Fruit fly (Drosophila melanogaster) whole organism, embryonic: ENCODE data around the gene CG33325.
A peak's percentile ranks its signal among the peaks of the same experiment; 100 is the strongest.

Source experiments
- Ada2b ChIP-seq: fragments of 200-800 bp; sonication (Bioruptor generic); IDR thresholded peaks from 2 replicates; pipeline ENCODE4 v1.3.6; 2022; ENCODE audit warnings: missing biosample characterization, missing genetic modification characterization
- CG10431 ChIP-seq: fragments of 200-800 bp; sonication (Bioruptor generic); optimal IDR thresholded peaks from 3 replicates; lab custom pipeline; 2018; ENCODE audit warnings: missing biosample characterization, mild to moderate bottlenecking, missing genetic modification characterization
- CG11247 ChIP-seq: fragments of 200-800 bp; sonication (Bioruptor generic); IDR thresholded peaks from 2 replicates; pipeline ENCODE4 v1.3.6; 2022; ENCODE audit warnings: missing biosample characterization, missing genetic modification characterization
- CG12299 ChIP-seq: fragments of 200-800 bp; sonication (Bioruptor generic); optimal IDR thresholded peaks from 2 replicates; lab custom pipeline; 2018; ENCODE audit warnings: missing biosample characterization, mild to moderate bottlenecking, missing genetic modification characterization
- CG15514 ChIP-seq: fragments of 200-800 bp; sonication (Bioruptor generic); optimal IDR thresholded peaks from 3 replicates; lab custom pipeline; 2017; ENCODE audit warnings: missing biosample characterization, missing genetic modification characterization, mild to moderate bottlenecking, moderate library complexity, missing genetic modification reagents
- CG16863 ChIP-seq: fragments of 200-800 bp; sonication (Bioruptor generic); optimal IDR thresholded peaks from 3 replicates; lab custom pipeline; 2016; ENCODE audit warnings: missing biosample characterization, missing genetic modification characterization
- CG17385 ChIP-seq: fragments of 200-800 bp; sonication (Bioruptor generic); optimal IDR thresholded peaks from 3 replicates; lab custom pipeline; 2018; ENCODE audit warnings: missing biosample characterization, mild to moderate bottlenecking, missing genetic modification characterization
- CG1792 ChIP-seq: fragments of 200-800 bp; sonication (Bioruptor generic); optimal IDR thresholded peaks from 2 replicates; lab custom pipeline; 2016; ENCODE audit warnings: missing biosample characterization, missing genetic modification characterization
- CG2875 ChIP-seq: fragments of 200-800 bp; sonication (Bioruptor generic); optimal IDR thresholded peaks from 2 replicates; lab custom pipeline; 2017; ENCODE audit warnings: missing biosample characterization, mild to moderate bottlenecking, missing genetic modification characterization, missing genetic modification reagents
- CG31441 ChIP-seq: fragments of 200-800 bp; sonication (Bioruptor generic); IDR thresholded peaks from 2 replicates; pipeline ENCODE4 v1.3.6; 2022; ENCODE audit warnings: missing biosample characterization, missing genetic modification characterization
- CG33213 ChIP-seq: fragments of 200-800 bp; sonication (Bioruptor generic); optimal IDR thresholded peaks from 3 replicates; lab custom pipeline; 2016; ENCODE audit warnings: missing biosample characterization, missing genetic modification characterization
- CG4328 ChIP-seq: fragments of 200-800 bp; sonication (Bioruptor generic); optimal IDR thresholded peaks from 3 replicates; lab custom pipeline; 2017; ENCODE audit warnings: missing biosample characterization, missing genetic modification reagents, missing genetic modification characterization
- CG4424 ChIP-seq: fragments of 200-800 bp; sonication (Bioruptor generic); optimal IDR thresholded peaks from 3 replicates; lab custom pipeline; 2016; ENCODE audit warnings: missing biosample characterization, missing genetic modification characterization
- CG6689 ChIP-seq: fragments of 200-800 bp; sonication (Bioruptor generic); IDR thresholded peaks from 2 replicates; pipeline ENCODE4 v1.3.6; 2022; ENCODE audit warnings: missing biosample characterization, missing genetic modification characterization
- CG9797 ChIP-seq: fragments of 200-800 bp; sonication (Bioruptor generic); optimal IDR thresholded peaks from 3 replicates; lab custom pipeline; 2018; ENCODE audit warnings: missing biosample characterization, mild to moderate bottlenecking, missing genetic modification characterization
- CTCF ChIP-seq: fragments of 200-800 bp; sonication (Bioruptor generic); optimal IDR thresholded peaks from 2 replicates; lab custom pipeline; 2017; ENCODE audit warnings: missing biosample characterization, mild to moderate bottlenecking, missing genetic modification characterization, moderate library complexity
- Chrac-16 ChIP-seq: fragments of 200-800 bp; sonication (Bioruptor generic); optimal IDR thresholded peaks from 3 replicates; lab custom pipeline; 2016; ENCODE audit warnings: missing biosample characterization, missing genetic modification characterization
- CrebB ChIP-seq: fragments of 200-800 bp; sonication (Bioruptor generic); optimal IDR thresholded peaks from 3 replicates; lab custom pipeline; 2018; ENCODE audit warnings: missing biosample characterization, mild to moderate bottlenecking, missing genetic modification characterization
- Drgx ChIP-seq: fragments of 200-800 bp; sonication (Bioruptor generic); IDR thresholded peaks from 2 replicates; pipeline ENCODE4 v1.3.6; 2022; ENCODE audit warnings: missing biosample characterization, missing genetic modification characterization
- ERR ChIP-seq: fragments of 200-800 bp; sonication (Bioruptor generic); optimal IDR thresholded peaks from 2 replicates; lab custom pipeline; 2016; ENCODE audit warnings: missing biosample characterization, missing genetic modification characterization
- Ets97D ChIP-seq: fragments of 200-800 bp; sonication (Bioruptor generic); optimal IDR thresholded peaks from 3 replicates; lab custom pipeline; 2016; ENCODE audit warnings: missing biosample characterization, missing genetic modification characterization
- GATAe ChIP-seq: fragments of 200-800 bp; sonication (Bioruptor generic); conservative IDR thresholded peaks from 2 replicates; pipeline ENCODE4 v1.3.6; 2022; ENCODE audit warnings: missing biosample characterization, missing genetic modification characterization
- H15 ChIP-seq: fragments of 200-800 bp; sonication (Bioruptor generic); IDR thresholded peaks from 3 replicates; pipeline ENCODE4 v1.3.6; 2022; ENCODE audit warnings: missing biosample characterization, missing genetic modification characterization
- MTF-1 ChIP-seq: fragments of 200-800 bp; sonication (Bioruptor generic); optimal IDR thresholded peaks from 2 replicates; lab custom pipeline; 2018; ENCODE audit warnings: missing biosample characterization, mild to moderate bottlenecking, missing genetic modification characterization, borderline replicate concordance
- Spps ChIP-seq: fragments of 200-800 bp; sonication (Bioruptor generic); optimal IDR thresholded peaks from 2 replicates; lab custom pipeline; 2018; ENCODE audit warnings: missing biosample characterization, mild to moderate bottlenecking, missing genetic modification characterization
- Sry-δ ChIP-seq: fragments of 200-800 bp; sonication (Bioruptor generic); optimal IDR thresholded peaks from 2 replicates; lab custom pipeline; 2016; ENCODE audit warnings: missing biosample characterization, missing genetic modification characterization
- Xrp1 ChIP-seq: fragments of 200-800 bp; sonication (Bioruptor generic); IDR thresholded peaks from 2 replicates; pipeline ENCODE4 v1.3.6; 2022; ENCODE audit warnings: missing biosample characterization, missing genetic modification characterization
- YL-1 ChIP-seq: fragments of 200-800 bp; sonication (Bioruptor generic); optimal IDR thresholded peaks from 3 replicates; lab custom pipeline; 2017; ENCODE audit warnings: missing biosample characterization, mild to moderate bottlenecking, missing genetic modification characterization
- bbx ChIP-seq: fragments of 200-800 bp; sonication (Bioruptor generic); IDR thresholded peaks from 2 replicates; pipeline ENCODE4 v1.3.6; 2022; ENCODE audit warnings: missing biosample characterization, missing genetic modification characterization; ENCODE audit not compliant: partially characterized antibody
- chn ChIP-seq: fragments of 200-800 bp; sonication (Bioruptor generic); optimal IDR thresholded peaks from 2 replicates; lab custom pipeline; 2016; ENCODE audit warnings: missing biosample characterization, missing genetic modification characterization
- danr ChIP-seq: fragments of 200-800 bp; sonication (Bioruptor generic); IDR thresholded peaks from 2 replicates; pipeline ENCODE4 v1.3.6; 2022; ENCODE audit warnings: missing biosample characterization, missing genetic modification characterization
- dmrt99B ChIP-seq: fragments of 200-800 bp; sonication (Bioruptor generic); optimal IDR thresholded peaks from 2 replicates; lab custom pipeline; 2018; ENCODE audit warnings: missing biosample characterization, mild to moderate bottlenecking, missing genetic modification characterization, moderate library complexity
- ems ChIP-seq: fragments of 200-800 bp; sonication (Bioruptor generic); optimal IDR thresholded peaks from 3 replicates; lab custom pipeline; 2016; ENCODE audit warnings: missing biosample characterization, missing genetic modification characterization
- fru ChIP-seq: fragments of >200 bp; optimal IDR thresholded peaks from 2 replicates; lab custom pipeline; 2017
- hkb ChIP-seq, 2 experiments: fragments of 200-800 bp in 1 of 2; fragments of >200 bp in 1 of 2; sonication (Bioruptor generic) in 1 of 2; IDR thresholded peaks in 1 of 2; optimal IDR thresholded peaks in 1 of 2; 2 replicates each; pipeline versions ENCODE4 v1.3.6 to Lab custom; 2017 to 2022; ENCODE audit warnings: missing biosample characterization in 1 of 2, missing genetic modification characterization in 1 of 2
- inv ChIP-seq: fragments of 200-800 bp; sonication (Bioruptor generic); IDR thresholded peaks from 2 replicates; pipeline ENCODE4 v1.3.6; 2022; ENCODE audit warnings: missing biosample characterization, missing genetic modification characterization; ENCODE audit not compliant: partially characterized antibody
- lbe ChIP-seq: fragments of 200-800 bp; sonication (Bioruptor generic); optimal IDR thresholded peaks from 2 replicates; lab custom pipeline; 2016; ENCODE audit warnings: missing biosample characterization, mild to moderate bottlenecking, missing genetic modification characterization
- pb ChIP-seq: fragments of 200-800 bp; sonication (Bioruptor generic); optimal IDR thresholded peaks from 3 replicates; lab custom pipeline; 2016; ENCODE audit warnings: missing biosample characterization, missing genetic modification characterization
- prd ChIP-seq, 3 experiments: fragments of >200 bp in 2 of 3; fragments of 200-800 bp in 1 of 3; sonication (Bioruptor generic) in 1 of 3; optimal IDR thresholded peaks in 2 of 3; IDR thresholded peaks in 1 of 3; 2 replicates in 2 of 3; 3 replicates in 1 of 3; pipeline versions ENCODE4 v1.3.6 to Lab custom; 2017 to 2022; ENCODE audit warnings: missing biosample characterization in 1 of 3, missing genetic modification characterization in 1 of 3
- psq ChIP-seq: fragments of 200-800 bp; sonication (Bioruptor generic); optimal IDR thresholded peaks from 2 replicates; lab custom pipeline; 2017; ENCODE audit warnings: missing biosample characterization, missing genetic modification characterization
- scrt ChIP-seq: fragments of 200-800 bp; sonication (Bioruptor generic); optimal IDR thresholded peaks from 2 replicates; lab custom pipeline; 2018; ENCODE audit warnings: missing biosample characterization, mild to moderate bottlenecking, missing genetic modification characterization, moderate library complexity
- slbo ChIP-seq: fragments of 200-800 bp; sonication (Bioruptor generic); IDR thresholded peaks from 2 replicates; pipeline ENCODE4 v1.3.6; 2022; ENCODE audit warnings: missing biosample characterization, missing genetic modification characterization
- so ChIP-seq: fragments of 200-800 bp; sonication (Bioruptor generic); IDR thresholded peaks from 3 replicates; pipeline ENCODE4 v1.3.6; 2022; ENCODE audit warnings: missing biosample characterization, missing genetic modification characterization
- trem ChIP-seq: fragments of 200-800 bp; optimal IDR thresholded peaks from 3 replicates; lab custom pipeline; 2019; ENCODE audit warnings: missing biosample characterization, mild to moderate bottlenecking, missing genetic modification characterization, moderate library complexity
- vfl ChIP-seq: fragments of 200-800 bp; sonication (Bioruptor generic); optimal IDR thresholded peaks from 2 replicates; lab custom pipeline; 2016; ENCODE audit warnings: missing biosample characterization, missing genetic modification characterization
- wor ChIP-seq: fragments of 200-800 bp; sonication (Bioruptor generic); IDR thresholded peaks from 2 replicates; pipeline ENCODE4 v1.3.6; 2022; ENCODE audit warnings: missing biosample characterization, missing genetic modification characterization
- yki ChIP-seq: fragments of >200 bp; optimal IDR thresholded peaks from 3 replicates; lab custom pipeline; 2018

The CG33325 gene

dm6 chr3R:8670529-8671491 lies 9.0 kb downstream of the CG33325 start, which contains the start of gene p (continued):
- TF ChIP-seq CG16863 (GFP tag; lab: Kevin White, UChicago) (no peak), Sry-δ (GFP tag; lab: Kevin White, UChicago) (no peak), CG15514 (GFP tag; lab: Kevin White, UChicago) (peak; percentile 4), CTCF (GFP tag; lab: Kevin White, UChicago) (peak; percentile 11), chn (GFP tag; lab: Kevin White, UChicago) (peak; percentile 36), CG4424 (GFP tag; lab: Kevin White, UChicago) (peak; percentile 34), GATAe (GFP tag; lab: Robert Waterston, UW) (peak; percentile 72; the same call in 1 of the 2 replicates), CG1792 (GFP tag; lab: Kevin White, UChicago) (no peak), trem (tag; lab: Kevin White, UChicago) (peak; percentile 19), danr (GFP tag; lab: Robert Waterston, UW) (no peak), psq (GFP tag; lab: Kevin White, UChicago) (no peak), vfl (GFP tag; lab: Kevin White, UChicago) (no peak), CG10431 (GFP tag; lab: Kevin White, UChicago) (peak; percentile 59), hkb (optimal IDR thresholded peaks at IDR 0.05; lab: Kevin White, UChicago) (no peak), hkb (GFP tag; IDR thresholded peaks at IDR 0.05; lab: Robert Waterston, UW) (peak; percentile 55; the same call in 1 of the 2 replicates)

- no peak for TF ChIP-seq wor (GFP tag; lab: Robert Waterston, UW)
- TF ChIP-seq dmrt99B (tag; lab: Kevin White, UChicago), result no peak
- TF ChIP-seq CG12299 (tag; lab: Kevin White, UChicago), result no peak
- TF ChIP-seq YL-1 (GFP tag; lab: Kevin White, UChicago), result peak; percentile 38
- no peak for TF ChIP-seq so (GFP tag; lab: Robert Waterston, UW)
- no peak for TF ChIP-seq CG17385 (GFP tag; lab: Kevin White, UChicago)
- TF ChIP-seq ERR (GFP tag; lab: Kevin White, UChicago), result peak; percentile 62
- no peak for TF ChIP-seq CrebB
- TF ChIP-seq yki, result no peak
- TF ChIP-seq Drgx (GFP tag; lab: Robert Waterston, UW), result peak; percentile 66
- TF ChIP-seq lbe (GFP tag; lab: Kevin White, UChicago), result peak; percentile 14
- TF ChIP-seq CG9797, result no peak
- TF ChIP-seq bbx, result no peak
- TF ChIP-seq CG2875 (GFP tag; lab: Kevin White, UChicago), result peak; percentile 8
- TF ChIP-seq Chrac-16, result no peak
- TF ChIP-seq H15 (GFP tag; lab: Robert Waterston, UW), result no peak
- TF ChIP-seq CG4328, result peak; percentile 41
- TF ChIP-seq slbo (GFP tag; lab: Robert Waterston, UW), result peak; percentile 30; the same call in 1 of the 2 replicates
- no peak for TF ChIP-seq Spps (tag; lab: Kevin White, UChicago)
- TF ChIP-seq fru (lab: Kevin White, UChicago), result no peak
- no peak for TF ChIP-seq Xrp1
- no peak for TF ChIP-seq ems
- TF ChIP-seq scrt (GFP tag; lab: Kevin White, UChicago), result peak; percentile 60
- no peak for TF ChIP-seq Ada2b (GFP tag; lab: Robert Waterston, UW)
- TF ChIP-seq inv (GFP tag; lab: Robert Waterston, UW), result no peak
- no peak for TF ChIP-seq prd (optimal IDR thresholded peaks at IDR 0.05; lab: Kevin White, UChicago)
- 0 out of 3 replicates have a peak, but pooled peaks have one; percentile 3 for TF ChIP-seq prd (GFP tag; IDR thresholded peaks at IDR 0.05; lab: Robert Waterston, UW)
- no peak for TF ChIP-seq Ets97D (GFP tag; lab: Kevin White, UChicago)
- TF ChIP-seq CG11247 (GFP tag; lab: Robert Waterston, UW), result no peak
- no peak for TF ChIP-seq CG33213 (GFP tag; lab: Kevin White, UChicago)
- peak; percentile 31; the same call in 1 of the 2 replicates for TF ChIP-seq CG6689 (GFP tag; lab: Robert Waterston, UW)
- peak; percentile 17 for TF ChIP-seq MTF-1
- TF ChIP-seq pb (GFP tag; lab: Kevin White, UChicago), result no peak
- TF ChIP-seq CG31441 (GFP tag; lab: Robert Waterston, UW), result no peak
These were observed 9.8 kb downstream of the CG33325 start for dm6 chr3R:8669900-8670528.
